Worm (Caenorhabditis elegans): Measurements from ENCODE around the gene oac-15.

The oac-15 gene

ce11 chrV:16204888-16205287, 4.8 kb downstream of the oac-15 start, which contains the start of gene irld-26:
irld-26 (plus strand) TSS chrV:16205188.
- TF ChIP-seq hmbx-1 (tag; optimal IDR thresholded peaks at IDR 0.05), result no peak
- no peak for TF ChIP-seq scrt-1 (GFP tag; IDR thresholded peaks at IDR 0.05)
- TF ChIP-seq hnd-1 (tag; optimal IDR thresholded peaks at IDR 0.05), result no peak
- no peak for TF ChIP-seq flt-1 (GFP tag; IDR thresholded peaks at IDR 0.05)
- no peak for TF ChIP-seq sea-1 (GFP tag; conservative IDR thresholded peaks at IDR 0.05)
- no peak for TF ChIP-seq B0310.2 (tag; optimal IDR thresholded peaks at IDR 0.05)
- no peak for TF ChIP-seq tra-4 (tag; optimal IDR thresholded peaks at IDR 0.05)
- no peak for TF ChIP-seq ceh-13 (GFP tag; optimal IDR thresholded peaks at IDR 0.05)

ce11 chrV:16202618-16203017, 7.1 kb downstream of the oac-15 start, which contains the start of gene F11A5.18:
F11A5.18 (plus strand) TSS chrV:16202918.
- TF ChIP-seq F13C5.2 (tag; optimal IDR thresholded peaks at IDR 0.05), result no peak
- TF ChIP-seq hmbx-1 (tag; optimal IDR thresholded peaks at IDR 0.05), result no peak
- TF ChIP-seq tbx-37 (GFP tag; conservative IDR thresholded peaks at IDR 0.05), result no peak
- TF ChIP-seq hmg-4 (GFP tag; optimal IDR thresholded peaks at IDR 0.05), result no peak
- no peak for TF ChIP-seq sea-1 (GFP tag; conservative IDR thresholded peaks at IDR 0.05)
- no peak for TF ChIP-seq scrt-1 (GFP tag; IDR thresholded peaks at IDR 0.05)

ce11 chrV:16201730-16202129, 8.0 kb downstream of the oac-15 start, which contains the start of gene F11A5.17:
F11A5.17 (plus strand) TSS chrV:16202030.
- TF ChIP-seq hnd-1 (tag; optimal IDR thresholded peaks at IDR 0.05) (no peak), flt-1 (GFP tag; IDR thresholded peaks at IDR 0.05) (no peak), tbx-11 (GFP tag; IDR thresholded peaks at IDR 0.05) (no peak), ceh-36 (tag; optimal IDR thresholded peaks at IDR 0.05) (no peak), F13C5.2 (tag; optimal IDR thresholded peaks at IDR 0.05) (no peak), tbx-37 (GFP tag; conservative IDR thresholded peaks at IDR 0.05) (no peak), sea-1 (GFP tag; conservative IDR thresholded peaks at IDR 0.05) (no peak), ets-7 (tag; optimal IDR thresholded peaks at IDR 0.05) (no peak), hmg-4 (GFP tag; optimal IDR thresholded peaks at IDR 0.05) (no peak), aly-1 (tag; optimal IDR thresholded peaks at IDR 0.05) (no peak), pes-1 (GFP tag; IDR thresholded peaks at IDR 0.05) (no peak), ceh-13 (GFP tag; optimal IDR thresholded peaks at IDR 0.05) (no peak), ama-1 (optimal IDR thresholded peaks at IDR 0.05) (no peak), scrt-1 (GFP tag; IDR thresholded peaks at IDR 0.05) (no peak), B0310.2 (tag; optimal IDR thresholded peaks at IDR 0.05) (no peak), tra-4 (tag; optimal IDR thresholded peaks at IDR 0.05) (no peak)

ce11 chrV:16198016-16198415, 11.7 kb downstream of the oac-15 start, which contains the start of gene F11A5.5:
F11A5.5 (plus strand) TSS chrV:16198316.
- TF ChIP-seq tbx-11 (GFP tag; IDR thresholded peaks at IDR 0.05) (no peak), hnd-1 (tag; optimal IDR thresholded peaks at IDR 0.05) (no peak), ets-7 (tag; optimal IDR thresholded peaks at IDR 0.05) (no peak), flt-1 (GFP tag; IDR thresholded peaks at IDR 0.05) (no peak), tbx-37 (GFP tag; conservative IDR thresholded peaks at IDR 0.05) (no peak), hmg-4 (GFP tag; optimal IDR thresholded peaks at IDR 0.05) (no peak)

ce11 chrV:16195379-16195778, 14.4 kb downstream of the oac-15 start, which contains the start of gene rabr-3:
rabr-3 (plus strand) TSS chrV:16195679.
- TF ChIP-seq ceh-36 (tag; optimal IDR thresholded peaks at IDR 0.05) (no peak), pes-1 (GFP tag; IDR thresholded peaks at IDR 0.05) (no peak), hnd-1 (tag; optimal IDR thresholded peaks at IDR 0.05) (no peak), tbx-37 (GFP tag; conservative IDR thresholded peaks at IDR 0.05) (no peak)

ce11 chrV:16194639-16195038, 15.1 kb downstream of the oac-15 start, which contains the start of gene rabr-4:
rabr-4 (plus strand) TSS chrV:16194939.
- no peak for TF ChIP-seq scrt-1 (GFP tag; IDR thresholded peaks at IDR 0.05)
- no peak for TF ChIP-seq pes-1 (GFP tag; IDR thresholded peaks at IDR 0.05)
- no peak for TF ChIP-seq aly-1 (tag; optimal IDR thresholded peaks at IDR 0.05)
- TF ChIP-seq flt-1 (GFP tag; IDR thresholded peaks at IDR 0.05), result no peak
- TF ChIP-seq tbx-37 (GFP tag; conservative IDR thresholded peaks at IDR 0.05), result no peak
- no peak for TF ChIP-seq ets-7 (tag; optimal IDR thresholded peaks at IDR 0.05)
- no peak for TF ChIP-seq sea-1 (GFP tag; conservative IDR thresholded peaks at IDR 0.05)
- TF ChIP-seq hnd-1 (tag; optimal IDR thresholded peaks at IDR 0.05), result no peak
- no peak for TF ChIP-seq F13C5.2 (tag; optimal IDR thresholded peaks at IDR 0.05)

- no peak for TF ChIP-seq tra-4 (tag; optimal IDR thresholded peaks at IDR 0.05)
- TF ChIP-seq ceh-13 (GFP tag; optimal IDR thresholded peaks at IDR 0.05), result no peak
- TF ChIP-seq tbx-11 (GFP tag; IDR thresholded peaks at IDR 0.05), result no peak
- no peak for TF ChIP-seq hnd-1 (tag; optimal IDR thresholded peaks at IDR 0.05)
- TF ChIP-seq ama-1 (optimal IDR thresholded peaks at IDR 0.05), result no peak
- no peak for TF ChIP-seq hmbx-1 (tag; optimal IDR thresholded peaks at IDR 0.05)
- no peak for TF ChIP-seq hmg-4 (GFP tag; optimal IDR thresholded peaks at IDR 0.05)
- TF ChIP-seq F13C5.2 (tag; optimal IDR thresholded peaks at IDR 0.05), result no peak
- no peak for TF ChIP-seq pes-1 (GFP tag; IDR thresholded peaks at IDR 0.05)
- TF ChIP-seq ets-7 (tag; optimal IDR thresholded peaks at IDR 0.05), result no peak
- no peak for TF ChIP-seq B0310.2 (tag; optimal IDR thresholded peaks at IDR 0.05)
- TF ChIP-seq ceh-36 (tag; optimal IDR thresholded peaks at IDR 0.05), result no peak
- TF ChIP-seq scrt-1 (GFP tag; IDR thresholded peaks at IDR 0.05), result no peak
- TF ChIP-seq sea-1 (GFP tag; conservative IDR thresholded peaks at IDR 0.05), result no peak
- no peak for TF ChIP-seq flt-1 (GFP tag; IDR thresholded peaks at IDR 0.05)
- TF ChIP-seq tbx-37 (GFP tag; conservative IDR thresholded peaks at IDR 0.05), result no peak
- no peak for TF ChIP-seq aly-1 (tag; optimal IDR thresholded peaks at IDR 0.05)
Measured at ce11 chrV:16192114-16192513, 17.6 kb downstream of the oac-15 start, which contains the start of gene srh-279. srh-279 (plus strand) TSS chrV:16192414.

- TF ChIP-seq hmg-4 (GFP tag; optimal IDR thresholded peaks at IDR 0.05) (no peak), hnd-1 (tag; optimal IDR thresholded peaks at IDR 0.05) (no peak), sea-1 (GFP tag; conservative IDR thresholded peaks at IDR 0.05) (no peak), flt-1 (GFP tag; IDR thresholded peaks at IDR 0.05) (no peak), tbx-37 (GFP tag; conservative IDR thresholded peaks at IDR 0.05) (no peak), F13C5.2 (tag; optimal IDR thresholded peaks at IDR 0.05) (no peak), B0310.2 (tag; optimal IDR thresholded peaks at IDR 0.05) (no peak), scrt-1 (GFP tag; IDR thresholded peaks at IDR 0.05) (no peak), tbx-11 (GFP tag; IDR thresholded peaks at IDR 0.05) (no peak), ets-7 (tag; optimal IDR thresholded peaks at IDR 0.05) (no peak), ceh-36 (tag; optimal IDR thresholded peaks at IDR 0.05) (no peak)
Measured at ce11 chrV:16190485-16190884, 19.3 kb downstream of the oac-15 start, which contains the start of gene srh-281. srh-281 (plus strand) TSS chrV:16190785.

Data from whole organism, early embryonic.